Worm (Caenorhabditis elegans) whole organism, L4/young adult: ENCODE measurements around the gene C24F3.2.

Source experiments
- W03F9.2 ChIP-seq: fragments of 150-350 bp; optimal IDR thresholded peaks from 2 replicates; lab custom pipeline; 2014; ENCODE audit warnings: missing biosample characterization, missing genetic modification characterization
- dao-5 ChIP-seq: sonication (generic microtip); optimal IDR thresholded peaks from 2 replicates; lab custom pipeline; 2016; ENCODE audit warnings: missing genotype, missing genetic modification characterization, moderate library complexity, missing compliant biosample characterization
- him-1 ChIP-seq: sonication (generic microtip); optimal IDR thresholded peaks from 2 replicates; lab custom pipeline; 2016; ENCODE audit warnings: missing genotype, missing genetic modification reagents, missing genetic modification characterization, missing compliant biosample characterization

DNA sequence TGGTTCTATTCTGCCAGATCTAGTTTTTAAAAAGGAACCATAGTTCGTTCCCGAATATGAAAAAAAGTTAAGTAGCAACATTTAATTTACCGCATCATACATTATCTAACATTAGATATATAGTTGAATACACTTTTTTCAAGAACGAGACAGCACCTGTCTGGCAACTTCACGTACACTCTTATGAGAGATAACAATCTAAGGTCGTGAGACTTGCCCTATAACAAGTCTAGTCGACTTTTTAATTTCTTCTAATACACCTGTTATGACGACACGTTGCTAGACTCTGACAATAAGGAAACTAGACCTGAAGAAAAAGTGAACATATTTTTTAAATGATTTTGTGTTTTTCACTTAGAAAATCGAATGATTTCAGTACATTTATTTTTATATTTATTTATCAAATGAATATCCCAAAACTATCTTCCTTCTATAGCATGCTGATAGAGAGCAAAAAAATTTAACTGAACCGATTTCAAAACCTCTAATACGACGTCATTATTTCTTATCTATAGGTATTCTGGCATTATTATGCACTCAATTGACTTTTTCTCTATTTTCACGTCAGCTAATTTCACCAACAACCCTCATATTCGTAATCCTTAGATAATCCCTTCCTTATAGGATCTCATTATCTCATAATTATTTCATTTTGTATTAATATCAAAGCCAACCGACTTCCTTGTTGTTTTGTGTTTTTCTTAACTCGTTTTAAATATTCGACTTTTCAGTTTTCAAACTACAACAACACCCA lies 30.7 kb downstream of the C24F3.2 start:
- TF ChIP-seq dao-5 = no peak
- TF ChIP-seq him-1 (tag; lab: Kevin White, UChicago) = no peak
- no peak for TF ChIP-seq W03F9.2 (tag; lab: Kevin White, UChicago)
